Fruit fly (Drosophila melanogaster): ENCODE measurements around the gene CG44014.
A peak's percentile ranks its signal among the peaks of the same experiment; 100 is the strongest.

DNA sequence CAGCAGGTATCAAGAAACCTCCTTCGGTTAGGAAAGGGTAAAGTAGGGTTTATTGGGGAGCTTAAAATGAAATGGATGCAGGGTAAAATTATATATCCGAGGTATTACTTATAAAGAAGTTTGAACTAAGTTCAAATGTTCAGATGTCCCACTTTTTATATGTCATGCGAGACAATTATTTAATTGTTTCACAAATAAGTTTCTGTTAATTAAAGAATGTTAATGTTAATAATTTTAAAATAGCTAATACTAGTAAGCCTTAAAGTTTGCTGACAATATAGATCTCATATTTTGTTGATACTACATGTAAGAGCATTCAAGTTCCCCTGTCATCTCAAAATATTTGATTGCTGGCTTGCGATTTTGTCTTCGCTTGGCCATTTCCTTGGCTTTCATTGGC, 46.0 kb upstream of the CG44014 start:
- TF ChIP-seq Blimp-1 (GFP tag; optimal IDR thresholded peaks at IDR 0.05): no peak
- peak; percentile 45 for TF ChIP-seq Ets96B (tag; optimal IDR thresholded peaks at IDR 0.05)
- TF ChIP-seq CG9139 (GFP tag; optimal IDR thresholded peaks at IDR 0.05): no peak
- TF ChIP-seq vri (GFP tag; optimal IDR thresholded peaks at IDR 0.05): no peak
- TF ChIP-seq CG8319 (GFP tag; optimal IDR thresholded peaks at IDR 0.05): no peak
- TF ChIP-seq Lpt (GFP tag; optimal IDR thresholded peaks at IDR 0.05): no peak
- TF ChIP-seq CG7368 (GFP tag; optimal IDR thresholded peaks at IDR 0.05): no peak
- no peak for TF ChIP-seq eg (GFP tag; IDR thresholded peaks at IDR 0.05)
- TF ChIP-seq CG34406 (GFP tag; optimal IDR thresholded peaks at IDR 0.05): peak; percentile 45
- no peak for TF ChIP-seq Gug (GFP tag; IDR thresholded peaks at IDR 0.05)
- TF ChIP-seq Hr4 (GFP tag; optimal IDR thresholded peaks at IDR 0.05): no peak
- peak; percentile 48 for TF ChIP-seq dsx (GFP tag; optimal IDR thresholded peaks at IDR 0.05; ENCODE audit: poor library complexity, severe bottlenecking)
- no peak for TF ChIP-seq Hr38 (GFP tag; optimal IDR thresholded peaks at IDR 0.05)

All from whole organism, prepupa.